Worm (Caenorhabditis elegans): ENCODE results near the gene rfk-1.

- TF ChIP-seq him-1 (tag; optimal IDR thresholded peaks at IDR 0.05): no peak
- no peak for TF ChIP-seq dao-5 (tag; optimal IDR thresholded peaks at IDR 0.05)
Observed at ce11 chrIV:10374601-10375000, 34.7 kb downstream of the rfk-1 start, which contains the start of gene mask-1.

Data from whole organism, L4/young adult.